Fruit fly (Drosophila melanogaster): ENCODE results near the gene CG9705.

The CG9705 gene

dm6 chr3L:16765647-16766628 is 14.0 kb upstream of the CG9705 start, which contains the start of gene Nrt (continued):
- TF ChIP-seq CG4820 (GFP tag; optimal IDR thresholded peaks at IDR 0.05) (peak; percentile 8), CG11504 (tag; optimal IDR thresholded peaks at IDR 0.05) (peak; percentile 73), sr (GFP tag; IDR thresholded peaks at IDR 0.05) (no peak), CG3838 (GFP tag; optimal IDR thresholded peaks at IDR 0.05) (no peak), CG34422 (GFP tag; IDR thresholded peaks at IDR 0.05) (peak; percentile 44; the same call in 1 of the 3 replicates), bowl (GFP tag; IDR thresholded peaks at IDR 0.05) (0 out of 2 replicates have a peak, but pooled peaks have one; percentile 10), mld (GFP tag; IDR thresholded peaks at IDR 0.05; ENCODE audit: partially characterized antibody) (no peak), CG16779 (GFP tag; IDR thresholded peaks at IDR 0.05) (no peak; the same call in 1 of the 2 replicates), dpn (GFP tag; optimal IDR thresholded peaks at IDR 0.05) (peak in 1 of 2 experiments; percentile 49), pb (GFP tag; optimal IDR thresholded peaks at IDR 0.05) (no peak), CG14050 (GFP tag; IDR thresholded peaks at IDR 0.05) (peak; percentile 59; the same call in 2 of the 3 replicates), tx (GFP tag; optimal IDR thresholded peaks at IDR 0.05) (no peak), CG30403 (GFP tag; optimal IDR thresholded peaks at IDR 0.05) (peak; percentile 63), stwl (tag; optimal IDR thresholded peaks at IDR 0.05) (peak; percentile 4), Max (GFP tag; optimal IDR thresholded peaks at IDR 0.05) (peak; percentile 59), grau (tag; optimal IDR thresholded peaks at IDR 0.05) (peak; percentile 77), chinmo (GFP tag; IDR thresholded peaks at IDR 0.05; ENCODE audit: partially characterized antibody) (peak; percentile 88), run (tag; optimal IDR thresholded peaks at IDR 0.05) (peak; percentile 27), rib (GFP tag; IDR thresholded peaks at IDR 0.05) (0 out of 2 replicates have a peak, but pooled peaks have one; percentile 23), CG4730 (GFP tag; IDR thresholded peaks at IDR 0.05) (no peak; the same call in 1 of the 2 replicates), CG10274 (GFP tag; optimal IDR thresholded peaks at IDR 0.05) (no peak), CG7928 (GFP tag; optimal IDR thresholded peaks at IDR 0.05) (peak; percentile 1), tll (GFP tag; optimal IDR thresholded peaks at IDR 0.05) (peak in 1 of 2 experiments; percentile 72), gem (tag; optimal IDR thresholded peaks at IDR 0.05) (peak; percentile 85), CG16863 (GFP tag; optimal IDR thresholded peaks at IDR 0.05) (no peak), CG6765 (GFP tag; optimal IDR thresholded peaks at IDR 0.05) (peak; percentile 82), Dek (tag; optimal IDR thresholded peaks at IDR 0.05) (peak; percentile 48), Fer1 (GFP tag; optimal IDR thresholded peaks at IDR 0.05) (peak; percentile 82), zf30C (GFP tag; optimal IDR thresholded peaks at IDR 0.05) (peak; percentile 7), CG17612 (GFP tag; IDR thresholded peaks at IDR 0.05) (no peak), cas (GFP tag; IDR thresholded peaks at IDR 0.05) (no peak), CG4707 (GFP tag; optimal IDR thresholded peaks at IDR 0.05) (peak; percentile 95), CG10959 (GFP tag; IDR thresholded peaks at IDR 0.05) (no peak), CG43689 (GFP tag; IDR thresholded peaks at IDR 0.05) (no peak), Dbx (GFP tag; IDR thresholded peaks at IDR 0.05) (0 out of 3 replicates have a peak, but pooled peaks have one; percentile 30), Atf3 (GFP tag; optimal IDR thresholded peaks at IDR 0.05) (no peak), exex (tag; optimal IDR thresholded peaks at IDR 0.05) (peak; percentile 9), Sox102F (GFP tag; optimal IDR thresholded peaks at IDR 0.05) (peak; percentile 61), CG6791 (GFP tag; IDR thresholded peaks at IDR 0.05; ENCODE audit: partially characterized antibody) (peak; percentile 26; the same call in 1 of the 3 replicates), dimm (GFP tag; IDR thresholded peaks at IDR 0.05) (no peak), Doc3 (GFP tag; IDR thresholded peaks at IDR 0.05; ENCODE audit: partially characterized antibody) (no peak), CG6654 (GFP tag; optimal IDR thresholded peaks at IDR 0.05) (no peak), CG8388 (GFP tag; optimal IDR thresholded peaks at IDR 0.05) (peak; percentile 74), danr (GFP tag; IDR thresholded peaks at IDR 0.05) (no peak), CG10462 (GFP tag; optimal IDR thresholded peaks at IDR 0.05) (no peak), ac (GFP tag; optimal IDR thresholded peaks at IDR 0.05) (no peak), CG17361 (GFP tag; IDR thresholded peaks at IDR 0.05) (peak; percentile 67; the same call in 2 of the 3 replicates)

Measured in whole organism, embryonic.